Worm (Caenorhabditis elegans) whole organism, L1 larva: ENCODE data around the gene fbxb-3.

Source experiments
- C16A3.4 ChIP-seq: fragments of 150-350 bp; optimal IDR thresholded peaks from 2 replicates; lab custom pipeline; 2014; ENCODE audit warnings: missing biosample characterization, missing genetic modification characterization
- ama-1 ChIP-seq: fragments of 150-350 bp; optimal IDR thresholded peaks from 2 replicates; lab custom pipeline; 2014
- ceh-82 ChIP-seq, 3 experiments: fragments of 150-350 bp in 1 of 3; sonication (generic microtip) in 2 of 3; optimal IDR thresholded peaks; 2 replicates each; lab custom pipeline; 2014 to 2017; ENCODE audit warnings: missing biosample characterization in 3 of 3, missing genetic modification characterization in 3 of 3
- dpl-1 ChIP-seq, 3 experiments: fragments of 150-350 bp in 2 of 3; sonication (generic microtip) in 1 of 3; optimal IDR thresholded peaks; 2 replicates each; lab custom pipeline; 2014 to 2017; ENCODE audit warnings: missing biosample characterization in 3 of 3, missing genetic modification characterization in 3 of 3, missing genetic modification reagents in 3 of 3
- efl-1 ChIP-seq, 4 experiments: fragments of 150-350 bp; optimal IDR thresholded peaks in 3 of 4; peaks in 1 of 4; 1 replicate in 1 of 4; 2 replicates in 3 of 4; lab custom pipeline; 2014; ENCODE audit warnings: missing biosample characterization in 2 of 4, missing genetic modification characterization in 2 of 4, missing genetic modification reagents in 2 of 4
- elt-2 ChIP-seq: sonication (generic microtip); optimal IDR thresholded peaks from 2 replicates; lab custom pipeline; 2016; ENCODE audit warnings: missing genetic modification characterization, mild to moderate bottlenecking, inconsistent platforms, missing compliant biosample characterization, missing genetic modification reagents
- nhr-12 ChIP-seq: sonication (generic microtip); optimal IDR thresholded peaks from 2 replicates; lab custom pipeline; 2017; ENCODE audit warnings: missing biosample characterization, missing genetic modification characterization
- nhr-77 ChIP-seq: fragments of 150-350 bp; optimal IDR thresholded peaks from 2 replicates; lab custom pipeline; 2014; ENCODE audit warnings: missing biosample characterization, missing genetic modification characterization
- pag-3 ChIP-seq: sonication (generic microtip); optimal IDR thresholded peaks from 2 replicates; lab custom pipeline; 2017; ENCODE audit warnings: missing genetic modification characterization, mild to moderate bottlenecking, missing compliant biosample characterization, antibody characterized with exemption, borderline replicate concordance; ENCODE audit not compliant: insufficient read depth
- skn-1 ChIP-seq: fragments of 150-350 bp; optimal IDR thresholded peaks from 2 replicates; lab custom pipeline; 2014; ENCODE audit warnings: missing biosample characterization, missing genetic modification characterization
- unc-62 ChIP-seq: fragments of 150-350 bp; optimal IDR thresholded peaks from 2 replicates; lab custom pipeline; 2014; ENCODE audit warnings: missing biosample characterization, missing genetic modification reagents, missing genetic modification characterization

ce11 chrIV:11799240-11799639 is 39.5 kb upstream of the fbxb-3 start:
- TF ChIP-seq C16A3.4 (tag; lab: Kevin White, UChicago) (no peak), efl-1 (optimal IDR thresholded peaks at IDR 0.05; lab: Kevin White, UChicago) (no peak), efl-1 (GFP tag; optimal IDR thresholded peaks at IDR 0.05 in 1 of 2; lab: Kevin White, UChicago) (no peak), skn-1 (tag; lab: Kevin White, UChicago) (no peak), ceh-82 (tag; optimal IDR thresholded peaks at IDR 0.05; lab: Kevin White, UChicago) (no peak), ama-1 (lab: Kevin White, UChicago) (no peak), pag-3 (tag; lab: Kevin White, UChicago) (peak; percentile 63), unc-62 (GFP tag; lab: Kevin White, UChicago) (no peak), nhr-12 (no peak), nhr-77 (no peak), elt-2 (tag; lab: Kevin White, UChicago) (no peak), dpl-1 (GFP tag; optimal IDR thresholded peaks at IDR 0.05; lab: Kevin White, UChicago) (no peak)
